Fruit fly (Drosophila melanogaster) whole organism, embryonic: ENCODE results near the gene Ubi-p63E.

ENCODE experiments used
- Asciz ChIP-seq: fragments of 200-800 bp; sonication (Bioruptor generic); optimal IDR thresholded peaks from 2 replicates; lab custom pipeline; 2017; ENCODE audit warnings: missing biosample characterization, mild to moderate bottlenecking, missing genetic modification characterization, missing genetic modification reagents
- Blimp-1 ChIP-seq: fragments of 200-800 bp; sonication (Bioruptor generic); optimal IDR thresholded peaks from 3 replicates; lab custom pipeline; 2018; ENCODE audit warnings: missing biosample characterization, missing genetic modification characterization, mild to moderate bottlenecking, moderate library complexity, missing genetic modification reagents
- CG10979 ChIP-seq: fragments of 200-800 bp; sonication (Bioruptor generic); optimal IDR thresholded peaks from 2 replicates; lab custom pipeline; 2018; ENCODE audit warnings: missing biosample characterization, mild to moderate bottlenecking, missing genetic modification characterization, moderate library complexity
- CG12219 ChIP-seq: fragments of 200-800 bp; sonication (Bioruptor generic); optimal IDR thresholded peaks from 3 replicates; lab custom pipeline; 2018; ENCODE audit warnings: missing biosample characterization, mild to moderate bottlenecking, missing genetic modification characterization
- CG12299 ChIP-seq: fragments of 200-800 bp; sonication (Bioruptor generic); optimal IDR thresholded peaks from 2 replicates; lab custom pipeline; 2018; ENCODE audit warnings: missing biosample characterization, mild to moderate bottlenecking, missing genetic modification characterization
- CG14014 ChIP-seq: fragments of 200-800 bp; sonication (Bioruptor generic); IDR thresholded peaks from 2 replicates; pipeline ENCODE4 v1.3.6; 2022; ENCODE audit warnings: missing biosample characterization, missing genetic modification characterization
- CG15514 ChIP-seq: fragments of 200-800 bp; sonication (Bioruptor generic); optimal IDR thresholded peaks from 3 replicates; lab custom pipeline; 2017; ENCODE audit warnings: missing biosample characterization, missing genetic modification characterization, mild to moderate bottlenecking, moderate library complexity, missing genetic modification reagents
- CG17912 ChIP-seq: fragments of 200-800 bp; sonication (Bioruptor generic); optimal IDR thresholded peaks from 2 replicates; lab custom pipeline; 2018; ENCODE audit warnings: missing biosample characterization, mild to moderate bottlenecking, missing genetic modification characterization
- CG1792 ChIP-seq: fragments of 200-800 bp; sonication (Bioruptor generic); optimal IDR thresholded peaks from 2 replicates; lab custom pipeline; 2016; ENCODE audit warnings: missing biosample characterization, missing genetic modification characterization
- CG30020 ChIP-seq: fragments of 200-800 bp; optimal IDR thresholded peaks from 2 replicates; lab custom pipeline; 2019; ENCODE audit warnings: missing biosample characterization, mild to moderate bottlenecking, missing genetic modification characterization, moderate library complexity
- CG30431 ChIP-seq: fragments of 200-800 bp; sonication (Bioruptor generic); optimal IDR thresholded peaks from 2 replicates; lab custom pipeline; 2017; ENCODE audit warnings: missing biosample characterization, missing genetic modification characterization
- CG32532 ChIP-seq: fragments of 200-800 bp; sonication (Bioruptor generic); IDR thresholded peaks from 2 replicates; pipeline ENCODE4 v1.3.6; 2022; ENCODE audit warnings: missing biosample characterization, missing genetic modification characterization
- CG32767 ChIP-seq: fragments of 200-800 bp; sonication (Bioruptor generic); IDR thresholded peaks from 2 replicates; pipeline ENCODE4 v1.3.6; 2022; ENCODE audit warnings: missing biosample characterization, missing genetic modification characterization
- CG3838 ChIP-seq: fragments of 200-800 bp; sonication (Bioruptor generic); optimal IDR thresholded peaks from 3 replicates; lab custom pipeline; 2016; ENCODE audit warnings: missing biosample characterization, missing genetic modification characterization
- CG7786 ChIP-seq: fragments of 200-800 bp; sonication (Bioruptor generic); optimal IDR thresholded peaks from 2 replicates; lab custom pipeline; 2016; ENCODE audit warnings: missing biosample characterization, missing genetic modification characterization
- CG8089 ChIP-seq: fragments of 200-800 bp; sonication (Bioruptor generic); optimal IDR thresholded peaks from 3 replicates; lab custom pipeline; 2016; ENCODE audit warnings: missing biosample characterization, missing genetic modification characterization
- CG9797 ChIP-seq: fragments of 200-800 bp; sonication (Bioruptor generic); optimal IDR thresholded peaks from 3 replicates; lab custom pipeline; 2018; ENCODE audit warnings: missing biosample characterization, mild to moderate bottlenecking, missing genetic modification characterization
- CG9876 ChIP-seq: fragments of 200-800 bp; sonication (Bioruptor generic); optimal IDR thresholded peaks from 2 replicates; lab custom pipeline; 2016; ENCODE audit warnings: missing biosample characterization, missing genetic modification characterization
- Dfd ChIP-seq, 2 experiments: fragments of >200 bp; optimal IDR thresholded peaks; 2 replicates each; lab custom pipeline; 2017; ENCODE audit warnings: missing biosample characterization in 2 of 2, missing genetic modification characterization in 2 of 2
- Doc2 ChIP-seq: fragments of 200-800 bp; sonication (Bioruptor generic); IDR thresholded peaks from 2 replicates; pipeline ENCODE4 v1.3.6; 2022; ENCODE audit warnings: missing biosample characterization, missing genetic modification characterization
- Drgx ChIP-seq: fragments of 200-800 bp; sonication (Bioruptor generic); IDR thresholded peaks from 2 replicates; pipeline ENCODE4 v1.3.6; 2022; ENCODE audit warnings: missing biosample characterization, missing genetic modification characterization
- E2f1 ChIP-seq: fragments of 200-800 bp; sonication (Bioruptor generic); IDR thresholded peaks from 2 replicates; pipeline ENCODE4 v1.3.6; 2022; ENCODE audit warnings: missing biosample characterization, missing genetic modification characterization
- Fer3 ChIP-seq: fragments of 200-800 bp; sonication (Bioruptor generic); optimal IDR thresholded peaks from 2 replicates; lab custom pipeline; 2018; ENCODE audit warnings: missing biosample characterization, mild to moderate bottlenecking, missing genetic modification characterization, moderate library complexity
- Hmx ChIP-seq: fragments of 200-800 bp; sonication (Bioruptor generic); optimal IDR thresholded peaks from 2 replicates; lab custom pipeline; 2016; ENCODE audit warnings: missing biosample characterization, missing genetic modification characterization
- Lim3 ChIP-seq: fragments of 200-800 bp; sonication (Bioruptor generic); IDR thresholded peaks from 2 replicates; pipeline ENCODE4 v1.3.6; 2022; ENCODE audit warnings: missing biosample characterization, missing genetic modification characterization
- Lpt ChIP-seq: fragments of >200 bp; optimal IDR thresholded peaks from 2 replicates; lab custom pipeline; 2018; ENCODE audit warnings: missing biosample characterization, missing genetic modification characterization
- NC2β ChIP-seq: fragments of 200-800 bp; sonication (Bioruptor generic); optimal IDR thresholded peaks from 2 replicates; lab custom pipeline; 2016; ENCODE audit warnings: missing biosample characterization, missing genetic modification characterization
- NK7.1 ChIP-seq: fragments of 200-800 bp; sonication (Bioruptor generic); optimal IDR thresholded peaks from 3 replicates; lab custom pipeline; 2016; ENCODE audit warnings: missing biosample characterization, missing genetic modification characterization
- Side ChIP-seq: fragments of 200-800 bp; sonication (Bioruptor generic); optimal IDR thresholded peaks from 2 replicates; lab custom pipeline; 2016; ENCODE audit warnings: missing biosample characterization, missing genetic modification characterization
- Sox100B ChIP-seq: fragments of 200-800 bp; sonication (Bioruptor generic); optimal IDR thresholded peaks from 3 replicates; lab custom pipeline; 2018; ENCODE audit warnings: missing biosample characterization, mild to moderate bottlenecking, missing genetic modification characterization
- ap ChIP-seq: fragments of 200-800 bp; sonication (Bioruptor generic); IDR thresholded peaks from 2 replicates; pipeline ENCODE4 v1.3.6; 2022; ENCODE audit warnings: missing biosample characterization, missing genetic modification characterization
- btn ChIP-seq: fragments of 200-800 bp; sonication (Bioruptor generic); optimal IDR thresholded peaks from 2 replicates; lab custom pipeline; 2016; ENCODE audit warnings: missing biosample characterization, missing genetic modification characterization
- chm ChIP-seq: fragments of 200-800 bp; sonication (Bioruptor generic); IDR thresholded peaks from 2 replicates; pipeline ENCODE4 v1.3.6; 2022; ENCODE audit warnings: missing biosample characterization, missing genetic modification characterization
- crc ChIP-seq: fragments of 200-800 bp; sonication (Bioruptor generic); optimal IDR thresholded peaks from 2 replicates; lab custom pipeline; 2016; ENCODE audit warnings: missing biosample characterization, missing genetic modification characterization
- crol ChIP-seq: fragments of 200-800 bp; sonication (Bioruptor generic); IDR thresholded peaks from 2 replicates; pipeline ENCODE4 v1.3.6; 2022; ENCODE audit warnings: missing biosample characterization, missing genetic modification characterization
- dati ChIP-seq: fragments of 200-800 bp; sonication (Bioruptor generic); IDR thresholded peaks from 2 replicates; pipeline ENCODE4 v1.3.6; 2022; ENCODE audit warnings: missing biosample characterization, missing genetic modification characterization
- dmrt99B ChIP-seq: fragments of 200-800 bp; sonication (Bioruptor generic); optimal IDR thresholded peaks from 2 replicates; lab custom pipeline; 2018; ENCODE audit warnings: missing biosample characterization, mild to moderate bottlenecking, missing genetic modification characterization, moderate library complexity
- ems ChIP-seq: fragments of 200-800 bp; sonication (Bioruptor generic); optimal IDR thresholded peaks from 3 replicates; lab custom pipeline; 2016; ENCODE audit warnings: missing biosample characterization, missing genetic modification characterization
- exex ChIP-seq: fragments of 200-800 bp; sonication (Bioruptor generic); optimal IDR thresholded peaks from 4 replicates; lab custom pipeline; 2018; ENCODE audit warnings: missing biosample characterization, mild to moderate bottlenecking, missing genetic modification characterization, moderate library complexity
- gt ChIP-seq: fragments of 200-800 bp; sonication (Bioruptor generic); IDR thresholded peaks from 2 replicates; pipeline ENCODE4 v1.3.6; 2022; ENCODE audit warnings: missing biosample characterization, missing genetic modification characterization
- knrl ChIP-seq: fragments of 200-800 bp; sonication (Bioruptor generic); IDR thresholded peaks from 3 replicates; pipeline ENCODE4 v1.3.6; 2022; ENCODE audit warnings: missing biosample characterization, missing genetic modification characterization; ENCODE audit not compliant: partially characterized antibody
- lilli ChIP-seq: fragments of 200-800 bp; sonication (Bioruptor generic); optimal IDR thresholded peaks from 3 replicates; lab custom pipeline; 2016; ENCODE audit warnings: missing biosample characterization, missing genetic modification characterization
- mam ChIP-seq: fragments of 200-800 bp; sonication (Bioruptor generic); optimal IDR thresholded peaks from 3 replicates; lab custom pipeline; 2016; ENCODE audit warnings: missing biosample characterization, missing genetic modification characterization
- nau ChIP-seq: fragments of 200-800 bp; sonication (Bioruptor generic); optimal IDR thresholded peaks from 3 replicates; lab custom pipeline; 2017; ENCODE audit warnings: missing biosample characterization, mild to moderate bottlenecking, missing genetic modification characterization, missing genetic modification reagents
- nom ChIP-seq: fragments of 200-800 bp; sonication (Bioruptor generic); optimal IDR thresholded peaks from 2 replicates; lab custom pipeline; 2017; ENCODE audit warnings: missing biosample characterization, missing genetic modification characterization, mild to moderate bottlenecking, moderate library complexity, missing genetic modification reagents
- pros ChIP-seq: fragments of 200-800 bp; sonication (Bioruptor generic); optimal IDR thresholded peaks from 3 replicates; lab custom pipeline; 2019; ENCODE audit warnings: missing biosample characterization, mild to moderate bottlenecking, missing genetic modification characterization, moderate library complexity
- unc-4 ChIP-seq: fragments of 200-800 bp; sonication (Bioruptor generic); IDR thresholded peaks from 2 replicates; pipeline ENCODE4 v1.3.6; 2022; ENCODE audit warnings: missing biosample characterization, missing genetic modification characterization; ENCODE audit not compliant: partially characterized antibody
- unpg ChIP-seq: fragments of 200-800 bp; sonication (Bioruptor generic); optimal IDR thresholded peaks from 3 replicates; lab custom pipeline; 2018; ENCODE audit warnings: missing biosample characterization, mild to moderate bottlenecking, missing genetic modification characterization, moderate library complexity
- usp ChIP-seq: fragments of >200 bp; optimal IDR thresholded peaks from 2 replicates; lab custom pipeline; 2017; ENCODE audit warnings: missing biosample characterization, missing genetic modification characterization
- vfl ChIP-seq: fragments of 200-800 bp; sonication (Bioruptor generic); optimal IDR thresholded peaks from 2 replicates; lab custom pipeline; 2016; ENCODE audit warnings: missing biosample characterization, missing genetic modification characterization

Gene Ubi-p63E

dm6 chr3L:3862504-3863380 lies 40.2 kb downstream of the Ubi-p63E start (continued):
- peak; percentile 71; the same call in 1 of the 2 replicates for TF ChIP-seq chm (GFP tag; lab: Robert Waterston, UW)
- TF ChIP-seq dati (GFP tag; lab: Robert Waterston, UW) = no peak
- TF ChIP-seq exex = no peak
- no peak for TF ChIP-seq Hmx (GFP tag; lab: Kevin White, UChicago)
- TF ChIP-seq CG32532 (GFP tag; lab: Robert Waterston, UW) = no peak
- TF ChIP-seq CG9797 (GFP tag; lab: Kevin White, UChicago) = no peak
- TF ChIP-seq CG14014 = no peak
- TF ChIP-seq crol = peak; percentile 81
- peak; percentile 48 for TF ChIP-seq nau (GFP tag; lab: Kevin White, UChicago)
- peak; percentile 34 for TF ChIP-seq CG1792
- TF ChIP-seq CG9876 (GFP tag; lab: Kevin White, UChicago) = peak; percentile 27
- peak; percentile 16 for TF ChIP-seq Asciz (GFP tag; lab: Kevin White, UChicago)
- no peak for TF ChIP-seq mam (GFP tag; lab: Kevin White, UChicago)
- TF ChIP-seq CG30020 (tag; lab: Kevin White, UChicago) = peak; percentile 15
- no peak for TF ChIP-seq nom
- no peak for TF ChIP-seq Doc2 (GFP tag; lab: Robert Waterston, UW)
- TF ChIP-seq CG12219 (GFP tag; lab: Kevin White, UChicago) = peak; percentile 60
- no peak for TF ChIP-seq CG3838 (GFP tag; lab: Kevin White, UChicago)
- peak; percentile 75 for TF ChIP-seq Blimp-1 (GFP tag; lab: Kevin White, UChicago)
- TF ChIP-seq Lpt (GFP tag; lab: Kevin White, UChicago) = no peak
- no peak for TF ChIP-seq gt
- no peak for TF ChIP-seq Dfd (GFP tag; optimal IDR thresholded peaks at IDR 0.05; lab: Kevin White, UChicago)
- TF ChIP-seq pros (GFP tag; lab: Kevin White, UChicago) = no peak
- TF ChIP-seq unc-4 (GFP tag; lab: Robert Waterston, UW) = no peak
- peak; percentile 79 for TF ChIP-seq CG8089 (GFP tag; lab: Kevin White, UChicago)
- TF ChIP-seq Side = peak; percentile 10
- peak; percentile 57 for TF ChIP-seq Sox100B (GFP tag; lab: Kevin White, UChicago)
- no peak for TF ChIP-seq Lim3 (GFP tag; lab: Robert Waterston, UW)
- no peak for TF ChIP-seq crc
- TF ChIP-seq dmrt99B (tag; lab: Kevin White, UChicago) = peak; percentile 69
- peak; percentile 49 for TF ChIP-seq CG30431 (GFP tag; lab: Kevin White, UChicago)
- no peak for TF ChIP-seq CG32767 (GFP tag; lab: Robert Waterston, UW)
- TF ChIP-seq unpg (GFP tag; lab: Kevin White, UChicago) = peak; percentile 74
- no peak for TF ChIP-seq CG12299 (tag; lab: Kevin White, UChicago)
- TF ChIP-seq Drgx = no peak
- no peak for TF ChIP-seq ems
- TF ChIP-seq usp = no peak
- peak; percentile 83 for TF ChIP-seq NC2β (GFP tag; lab: Kevin White, UChicago)
- peak; percentile 60 for TF ChIP-seq lilli (GFP tag; lab: Kevin White, UChicago)
- TF ChIP-seq CG15514 (GFP tag; lab: Kevin White, UChicago) = no peak
- TF ChIP-seq ap (GFP tag; lab: Robert Waterston, UW) = peak; percentile 31; the same call in 1 of the 2 replicates
- peak; percentile 46 for TF ChIP-seq Fer3 (tag; lab: Kevin White, UChicago)
- TF ChIP-seq NK7.1 = no peak
- TF ChIP-seq knrl (GFP tag; lab: Robert Waterston, UW) = no peak
- no peak for TF ChIP-seq CG17912 (GFP tag; lab: Kevin White, UChicago)
- TF ChIP-seq CG10979 = peak; percentile 91
- TF ChIP-seq E2f1 (GFP tag; lab: Robert Waterston, UW) = peak; percentile 40; the same call in 1 of the 2 replicates
- peak; percentile 65 for TF ChIP-seq btn (GFP tag; lab: Kevin White, UChicago)
- no peak for TF ChIP-seq vfl
- peak; percentile 60 for TF ChIP-seq CG7786
